Fruit fly (Drosophila melanogaster) whole organism, embryonic: ENCODE results near the gene CG6168.

Source experiments
- Ada2b ChIP-seq: fragments of 200-800 bp; sonication (Bioruptor generic); IDR thresholded peaks from 2 replicates; pipeline ENCODE4 v1.3.6; 2022; ENCODE audit warnings: missing biosample characterization, missing genetic modification characterization
- Aef1 ChIP-seq: fragments of 200-800 bp; sonication (Bioruptor generic); IDR thresholded peaks from 3 replicates; pipeline ENCODE4 v1.3.6; 2022; ENCODE audit warnings: missing biosample characterization, missing genetic modification characterization
- Atf-2 ChIP-seq: fragments of 200-800 bp; sonication (Bioruptor generic); optimal IDR thresholded peaks from 2 replicates; lab custom pipeline; 2016; ENCODE audit warnings: missing biosample characterization, missing genetic modification characterization
- B-H2 ChIP-seq: fragments of 200-800 bp; sonication (Bioruptor generic); optimal IDR thresholded peaks from 2 replicates; lab custom pipeline; 2018; ENCODE audit warnings: missing biosample characterization, mild to moderate bottlenecking, missing genetic modification characterization
- CG10462 ChIP-seq: fragments of 200-800 bp; sonication (Bioruptor generic); optimal IDR thresholded peaks from 2 replicates; lab custom pipeline; 2016; ENCODE audit warnings: missing biosample characterization, missing genetic modification characterization
- CG10979 ChIP-seq: fragments of 200-800 bp; sonication (Bioruptor generic); optimal IDR thresholded peaks from 2 replicates; lab custom pipeline; 2018; ENCODE audit warnings: missing biosample characterization, mild to moderate bottlenecking, missing genetic modification characterization, moderate library complexity
- CG11560 ChIP-seq: fragments of 200-800 bp; sonication (Bioruptor generic); IDR thresholded peaks from 3 replicates; pipeline ENCODE4 v1.3.6; 2022; ENCODE audit warnings: missing biosample characterization, missing genetic modification characterization
- CG12155 ChIP-seq: fragments of 200-800 bp; sonication (Bioruptor generic); optimal IDR thresholded peaks from 3 replicates; lab custom pipeline; 2016; ENCODE audit warnings: missing biosample characterization, missing genetic modification characterization
- CG13287 ChIP-seq: fragments of 200-800 bp; sonication (Bioruptor generic); IDR thresholded peaks from 2 replicates; pipeline ENCODE4 v1.3.6; 2022; ENCODE audit warnings: missing biosample characterization, missing genetic modification characterization; ENCODE audit not compliant: partially characterized antibody
- CG14667 ChIP-seq: fragments of 200-800 bp; sonication (Bioruptor generic); IDR thresholded peaks from 2 replicates; pipeline ENCODE4 v1.3.6; 2022; ENCODE audit warnings: missing biosample characterization, missing genetic modification characterization
- CG17612 ChIP-seq: fragments of 200-800 bp; sonication (Bioruptor generic); IDR thresholded peaks from 2 replicates; pipeline ENCODE4 v1.3.6; 2022; ENCODE audit warnings: missing biosample characterization, missing genetic modification characterization
- CG17829 ChIP-seq: fragments of 200-800 bp; optimal IDR thresholded peaks from 2 replicates; lab custom pipeline; 2019; ENCODE audit warnings: missing biosample characterization, mild to moderate bottlenecking, missing genetic modification characterization, moderate library complexity
- CG18011 ChIP-seq: fragments of 200-800 bp; sonication (Bioruptor generic); optimal IDR thresholded peaks from 2 replicates; lab custom pipeline; 2017; ENCODE audit warnings: missing biosample characterization, missing genetic modification characterization, mild to moderate bottlenecking, moderate library complexity, missing genotype
- CG31365 ChIP-seq: fragments of 200-800 bp; sonication (Bioruptor generic); optimal IDR thresholded peaks from 2 replicates; lab custom pipeline; 2018; ENCODE audit warnings: missing biosample characterization, mild to moderate bottlenecking, missing genetic modification characterization
- CG32767 ChIP-seq: fragments of 200-800 bp; sonication (Bioruptor generic); IDR thresholded peaks from 2 replicates; pipeline ENCODE4 v1.3.6; 2022; ENCODE audit warnings: missing biosample characterization, missing genetic modification characterization
- CG4820 ChIP-seq: fragments of 200-800 bp; sonication (Bioruptor generic); optimal IDR thresholded peaks from 3 replicates; lab custom pipeline; 2016; ENCODE audit warnings: missing biosample characterization, missing genetic modification characterization
- CG6683 ChIP-seq: fragments of 200-800 bp; sonication (Bioruptor generic); optimal IDR thresholded peaks from 2 replicates; lab custom pipeline; 2017; ENCODE audit warnings: missing biosample characterization, mild to moderate bottlenecking, missing genetic modification characterization, missing genetic modification reagents
- CG8089 ChIP-seq: fragments of 200-800 bp; sonication (Bioruptor generic); optimal IDR thresholded peaks from 3 replicates; lab custom pipeline; 2016; ENCODE audit warnings: missing biosample characterization, missing genetic modification characterization
- CG8359 ChIP-seq: fragments of 200-800 bp; sonication (Bioruptor generic); optimal IDR thresholded peaks from 2 replicates; lab custom pipeline; 2017; ENCODE audit warnings: missing biosample characterization, mild to moderate bottlenecking, missing genetic modification characterization, borderline replicate concordance
- CG9817 ChIP-seq: fragments of 200-800 bp; sonication (Bioruptor generic); optimal IDR thresholded peaks from 2 replicates; lab custom pipeline; 2018; ENCODE audit warnings: missing biosample characterization, mild to moderate bottlenecking, missing genetic modification characterization, moderate library complexity
- CrebB ChIP-seq: fragments of 200-800 bp; sonication (Bioruptor generic); optimal IDR thresholded peaks from 3 replicates; lab custom pipeline; 2018; ENCODE audit warnings: missing biosample characterization, mild to moderate bottlenecking, missing genetic modification characterization
- ERR ChIP-seq: fragments of 200-800 bp; sonication (Bioruptor generic); optimal IDR thresholded peaks from 2 replicates; lab custom pipeline; 2016; ENCODE audit warnings: missing biosample characterization, missing genetic modification characterization
- GATAe ChIP-seq: fragments of 200-800 bp; sonication (Bioruptor generic); conservative IDR thresholded peaks from 2 replicates; pipeline ENCODE4 v1.3.6; 2022; ENCODE audit warnings: missing biosample characterization, missing genetic modification characterization
- NK7.1 ChIP-seq: fragments of 200-800 bp; sonication (Bioruptor generic); optimal IDR thresholded peaks from 3 replicates; lab custom pipeline; 2016; ENCODE audit warnings: missing biosample characterization, missing genetic modification characterization
- Poxn ChIP-seq: fragments of 200-800 bp; sonication (Bioruptor generic); IDR thresholded peaks from 2 replicates; pipeline ENCODE4 v1.3.6; 2022; ENCODE audit warnings: missing biosample characterization, missing genetic modification characterization
- Scr ChIP-seq: fragments of 200-800 bp; sonication (Bioruptor generic); IDR thresholded peaks from 2 replicates; pipeline ENCODE4 v1.3.6; 2022; ENCODE audit warnings: missing biosample characterization, missing genetic modification characterization; ENCODE audit not compliant: partially characterized antibody
- Stat92E ChIP-seq, 3 experiments: fragments of >200 bp in 2 of 3; fragments of 200-800 bp in 1 of 3; sonication (Bioruptor generic) in 1 of 3; optimal IDR thresholded peaks; 2 replicates each; lab custom pipeline; 2017 to 2019; ENCODE audit warnings: missing biosample characterization in 3 of 3, missing genetic modification characterization in 3 of 3, mild to moderate bottlenecking in 1 of 3, moderate library complexity in 1 of 3
- Tbp ChIP-seq: fragments of >200 bp; optimal IDR thresholded peaks from 2 replicates; lab custom pipeline; 2018; ENCODE audit warnings: missing biosample characterization, missing genetic modification characterization
- YL-1 ChIP-seq: fragments of 200-800 bp; sonication (Bioruptor generic); optimal IDR thresholded peaks from 3 replicates; lab custom pipeline; 2017; ENCODE audit warnings: missing biosample characterization, mild to moderate bottlenecking, missing genetic modification characterization
- ara ChIP-seq: fragments of 200-800 bp; sonication (Bioruptor generic); IDR thresholded peaks from 2 replicates; pipeline ENCODE4 v1.3.6; 2022; ENCODE audit warnings: missing biosample characterization, missing genetic modification characterization
- bcd ChIP-seq: fragments of 200-800 bp; sonication (Bioruptor generic); optimal IDR thresholded peaks from 2 replicates; lab custom pipeline; 2017; ENCODE audit warnings: missing biosample characterization, mild to moderate bottlenecking, missing genetic modification characterization
- caup ChIP-seq: fragments of 200-800 bp; sonication (Bioruptor generic); optimal IDR thresholded peaks from 3 replicates; lab custom pipeline; 2017; ENCODE audit warnings: missing biosample characterization, mild to moderate bottlenecking, missing genetic modification characterization, moderate library complexity; ENCODE audit not compliant: severe bottlenecking
- crol ChIP-seq: fragments of 200-800 bp; sonication (Bioruptor generic); IDR thresholded peaks from 2 replicates; pipeline ENCODE4 v1.3.6; 2022; ENCODE audit warnings: missing biosample characterization, missing genetic modification characterization
- dm ChIP-seq: fragments of 200-800 bp; sonication (Bioruptor generic); optimal IDR thresholded peaks from 3 replicates; lab custom pipeline; 2016; ENCODE audit warnings: missing biosample characterization, missing genetic modification characterization
- en ChIP-seq: fragments of 200-800 bp; sonication (Bioruptor generic); optimal IDR thresholded peaks from 2 replicates; lab custom pipeline; 2016; ENCODE audit warnings: missing biosample characterization, missing genetic modification characterization
- fu2 ChIP-seq: fragments of 200-800 bp; sonication (Bioruptor generic); optimal IDR thresholded peaks from 2 replicates; lab custom pipeline; 2016; ENCODE audit warnings: missing biosample characterization, missing genetic modification characterization
- gro ChIP-seq: fragments of 200-800 bp; sonication (Bioruptor generic); optimal IDR thresholded peaks from 2 replicates; lab custom pipeline; 2016; ENCODE audit warnings: missing biosample characterization, missing genetic modification characterization
- kah ChIP-seq: fragments of 200-800 bp; sonication (Bioruptor generic); optimal IDR thresholded peaks from 2 replicates; lab custom pipeline; 2018; ENCODE audit warnings: missing biosample characterization, mild to moderate bottlenecking, missing genetic modification characterization
- kni ChIP-seq: fragments of 200-800 bp; sonication (Bioruptor generic); optimal IDR thresholded peaks from 3 replicates; lab custom pipeline; 2017; ENCODE audit warnings: mild to moderate bottlenecking, missing biosample characterization, missing genetic modification reagents, missing genetic modification characterization
- onecut ChIP-seq: fragments of 200-800 bp; sonication (Bioruptor generic); IDR thresholded peaks from 2 replicates; pipeline ENCODE4 v1.3.6; 2022; ENCODE audit warnings: missing biosample characterization, missing genetic modification characterization
- phol ChIP-seq: fragments of 200-800 bp; sonication (Bioruptor generic); optimal IDR thresholded peaks from 3 replicates; lab custom pipeline; 2018; ENCODE audit warnings: missing biosample characterization, mild to moderate bottlenecking, missing genetic modification characterization, moderate library complexity
- slp2 ChIP-seq: fragments of 200-800 bp; sonication (Bioruptor generic); optimal IDR thresholded peaks from 2 replicates; lab custom pipeline; 2016; ENCODE audit warnings: missing biosample characterization, missing genetic modification characterization
- sna ChIP-seq: fragments of 200-800 bp; sonication (Bioruptor generic); IDR thresholded peaks from 2 replicates; pipeline ENCODE4 v1.3.6; 2022; ENCODE audit warnings: missing biosample characterization, missing genetic modification characterization; ENCODE audit not compliant: partially characterized antibody
- tap ChIP-seq: fragments of 200-800 bp; optimal IDR thresholded peaks from 3 replicates; lab custom pipeline; 2019; ENCODE audit warnings: missing biosample characterization, mild to moderate bottlenecking, missing genetic modification characterization, moderate library complexity
- tio ChIP-seq: fragments of 200-800 bp; sonication (Bioruptor generic); optimal IDR thresholded peaks from 2 replicates; lab custom pipeline; 2017; ENCODE audit warnings: missing biosample characterization, missing genetic modification characterization, inconsistent platforms
- vfl ChIP-seq: fragments of 200-800 bp; sonication (Bioruptor generic); optimal IDR thresholded peaks from 2 replicates; lab custom pipeline; 2016; ENCODE audit warnings: missing biosample characterization, missing genetic modification characterization
- vnd ChIP-seq: fragments of 200-800 bp; sonication (Bioruptor generic); IDR thresholded peaks from 3 replicates; pipeline ENCODE4 v1.3.6; 2022; ENCODE audit warnings: missing biosample characterization, missing genetic modification characterization; ENCODE audit not compliant: partially characterized antibody
- zf30C ChIP-seq: fragments of 200-800 bp; sonication (Bioruptor generic); optimal IDR thresholded peaks from 3 replicates; lab custom pipeline; 2018; ENCODE audit warnings: missing biosample characterization, mild to moderate bottlenecking, missing genetic modification characterization
- zfh1 ChIP-seq: fragments of 200-800 bp; sonication (Bioruptor generic); IDR thresholded peaks from 3 replicates; pipeline ENCODE4 v1.3.6; 2022; ENCODE audit warnings: missing biosample characterization, missing genetic modification characterization
- zfh2 ChIP-seq: fragments of 200-800 bp; sonication (Bioruptor generic); optimal IDR thresholded peaks from 2 replicates; lab custom pipeline; 2016; ENCODE audit warnings: missing biosample characterization, missing genetic modification characterization

CG6168 gene

DNA sequence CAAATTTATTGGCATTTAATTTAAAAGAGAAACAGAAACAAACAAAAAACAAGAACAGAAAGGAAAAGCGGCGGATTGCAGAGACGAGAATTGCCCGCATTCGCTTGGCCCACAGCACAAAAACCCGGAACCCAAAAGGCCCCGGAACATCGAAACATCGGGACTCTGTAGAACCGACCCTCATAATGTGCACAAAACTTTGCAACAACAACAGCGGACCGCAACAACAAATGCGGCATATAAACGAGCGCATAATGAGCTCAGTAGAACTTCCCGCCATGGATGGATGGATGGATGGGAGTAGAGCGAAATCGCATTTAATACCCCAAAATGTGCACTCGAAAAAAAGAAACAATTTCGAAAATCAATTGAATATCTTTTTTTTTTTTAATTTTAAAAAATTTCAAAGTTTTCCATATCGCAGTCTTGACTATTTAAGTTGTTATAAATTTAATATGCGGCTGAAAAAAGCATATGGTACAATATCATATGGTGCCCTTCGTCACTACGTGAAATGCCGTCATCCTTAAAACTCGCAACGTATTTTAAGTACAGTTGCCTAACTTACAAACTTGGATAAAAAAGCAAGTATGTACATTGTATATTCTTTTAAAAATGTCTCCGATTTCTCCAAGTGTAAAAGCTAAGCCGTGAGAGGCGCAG lies 14.7 kb upstream of the CG6168 start (continued):
- TF ChIP-seq CG8359 (GFP tag; lab: Kevin White, UChicago) (peak; percentile 24), CG6683 (GFP tag; lab: Kevin White, UChicago) (no peak), CG17612 (GFP tag; lab: Robert Waterston, UW) (no peak), Tbp (GFP tag; lab: Kevin White, UChicago) (no peak), ara (GFP tag; lab: Robert Waterston, UW) (no peak), bcd (GFP tag; lab: Kevin White, UChicago) (peak; percentile 62), ERR (GFP tag; lab: Kevin White, UChicago) (no peak), CG12155 (GFP tag; lab: Kevin White, UChicago) (peak; percentile 0), caup (peak; percentile 25), GATAe (GFP tag; lab: Robert Waterston, UW) (no peak), CG11560 (no peak), Scr (no peak), NK7.1 (GFP tag; lab: Kevin White, UChicago) (no peak), Atf-2 (no peak), kah (GFP tag; lab: Kevin White, UChicago) (no peak), Aef1 (GFP tag; lab: Robert Waterston, UW) (no peak), CG10462 (no peak), fu2 (GFP tag; lab: Kevin White, UChicago) (no peak), sna (GFP tag; lab: Robert Waterston, UW) (no peak), Ada2b (GFP tag; lab: Robert Waterston, UW) (peak; percentile 16; the same call in 1 of the 2 replicates), phol (tag; lab: Kevin White, UChicago) (peak; percentile 48), zfh1 (GFP tag; lab: Robert Waterston, UW) (peak; percentile 8; the same call in 2 of the 3 replicates), CG14667 (GFP tag; lab: Robert Waterston, UW) (0 out of 2 replicates have a peak, but pooled peaks have one; percentile 15), Stat92E (GFP tag; optimal IDR thresholded peaks at IDR 0.05; lab: Kevin White, UChicago) (no peak), CG18011 (no peak), vfl (GFP tag; lab: Kevin White, UChicago) (no peak), tio (GFP tag; lab: Kevin White, UChicago) (peak; percentile 54), onecut (peak; percentile 9; the same call in 1 of the 2 replicates), B-H2 (no peak), CG4820 (GFP tag; lab: Kevin White, UChicago) (peak; percentile 28), CG32767 (GFP tag; lab: Robert Waterston, UW) (peak; percentile 21; the same call in 1 of the 2 replicates), dm (no peak), kni (GFP tag; lab: Kevin White, UChicago) (no peak), gro (GFP tag; lab: Kevin White, UChicago) (no peak), zf30C (GFP tag; lab: Kevin White, UChicago) (no peak), CG17829 (tag; lab: Kevin White, UChicago) (peak; percentile 7), CrebB (tag; lab: Kevin White, UChicago) (no peak), zfh2 (GFP tag; lab: Kevin White, UChicago) (no peak), YL-1 (GFP tag; lab: Kevin White, UChicago) (no peak), slp2 (GFP tag; lab: Kevin White, UChicago) (no peak), en (no peak), tap (tag; lab: Kevin White, UChicago) (peak; percentile 6), CG9817 (tag; lab: Kevin White, UChicago) (no peak), CG10979 (tag; lab: Kevin White, UChicago) (peak; percentile 54), crol (GFP tag; lab: Robert Waterston, UW) (no peak), vnd (GFP tag; lab: Robert Waterston, UW) (no peak), CG13287 (GFP tag; lab: Robert Waterston, UW) (no peak), CG31365 (tag; lab: Kevin White, UChicago) (no peak), CG8089 (GFP tag; lab: Kevin White, UChicago) (no peak), Poxn (GFP tag; lab: Robert Waterston, UW) (no peak)
